Worm (Caenorhabditis elegans): Measurements from ENCODE around the gene nhr-270.

Gene nhr-270

DNA sequence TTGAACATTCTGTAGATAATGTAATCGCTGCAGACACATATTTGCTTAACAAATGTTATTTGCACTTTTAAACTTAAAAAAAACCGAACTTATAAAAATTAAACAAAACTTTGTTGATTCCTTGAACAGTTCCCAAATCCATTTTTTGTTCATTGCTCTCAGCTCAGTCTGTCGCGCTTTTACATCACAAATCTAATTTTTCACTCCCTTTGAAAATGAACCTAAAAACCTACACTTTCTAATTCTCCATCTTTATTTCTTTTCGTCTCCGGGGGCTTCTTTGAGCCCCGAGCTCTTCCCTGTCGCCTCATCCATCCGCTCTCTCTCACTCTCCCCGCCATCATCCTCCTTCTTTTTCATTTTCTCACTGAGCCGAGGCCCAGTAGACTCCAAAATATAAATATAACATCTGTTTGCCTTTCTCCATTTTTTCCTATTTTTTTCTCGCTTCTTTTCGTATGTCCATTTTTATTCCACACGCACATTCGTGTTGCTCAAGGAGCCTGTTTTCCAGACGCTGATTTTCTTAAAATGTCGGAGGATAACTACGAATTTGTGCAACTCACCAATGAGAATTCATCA is 5.8 kb upstream of the nhr-270 start, which contains the start of gene R13D11.4 (continued):
- TF ChIP-seq snu-23 (GFP tag; optimal IDR thresholded peaks at IDR 0.05), result peak; percentile 28
- TF ChIP-seq ceh-82 (tag; optimal IDR thresholded peaks at IDR 0.05), result peak in 1 of 3 experiments; percentile 39
- no peak for TF ChIP-seq nhr-77 (tag; optimal IDR thresholded peaks at IDR 0.05)
- peak; percentile 8 for TF ChIP-seq skn-1 (tag; optimal IDR thresholded peaks at IDR 0.05)
- no peak for TF ChIP-seq sup-37 (GFP tag; optimal IDR thresholded peaks at IDR 0.05)
- TF ChIP-seq nhr-84 (tag; optimal IDR thresholded peaks at IDR 0.05), result no peak
- no peak for TF ChIP-seq sox-4 (tag; optimal IDR thresholded peaks at IDR 0.05)
- TF ChIP-seq lir-3 (tag; optimal IDR thresholded peaks at IDR 0.05; ENCODE audit: poor library complexity), result no peak
- TF ChIP-seq ets-5 (GFP tag; IDR thresholded peaks at IDR 0.05), result no peak
- no peak for TF ChIP-seq sptf-1 (tag; optimal IDR thresholded peaks at IDR 0.05)
- TF ChIP-seq unc-62 (GFP tag; optimal IDR thresholded peaks at IDR 0.05), result no peak
- TF ChIP-seq pqm-1 (tag; optimal IDR thresholded peaks at IDR 0.05), result no peak
- no peak for TF ChIP-seq ama-1 (optimal IDR thresholded peaks at IDR 0.05)
- peak; percentile 46 for TF ChIP-seq dsc-1 (tag; optimal IDR thresholded peaks at IDR 0.05)
- TF ChIP-seq ces-1 (GFP tag; optimal IDR thresholded peaks at IDR 0.05), result peak; percentile 12
- TF ChIP-seq efl-1 (optimal IDR thresholded peaks at IDR 0.05), result peak in 1 of 2 experiments; percentile 2
- TF ChIP-seq efl-1 (GFP tag; optimal IDR thresholded peaks at IDR 0.05 in 1 of 2), result peak in 1 of 2 experiments; percentile 84
- no peak for TF ChIP-seq grh-1 (GFP tag; IDR thresholded peaks at IDR 0.05)
- TF ChIP-seq swsn-7 (tag; optimal IDR thresholded peaks at IDR 0.05), result peak; percentile 16

DNA sequence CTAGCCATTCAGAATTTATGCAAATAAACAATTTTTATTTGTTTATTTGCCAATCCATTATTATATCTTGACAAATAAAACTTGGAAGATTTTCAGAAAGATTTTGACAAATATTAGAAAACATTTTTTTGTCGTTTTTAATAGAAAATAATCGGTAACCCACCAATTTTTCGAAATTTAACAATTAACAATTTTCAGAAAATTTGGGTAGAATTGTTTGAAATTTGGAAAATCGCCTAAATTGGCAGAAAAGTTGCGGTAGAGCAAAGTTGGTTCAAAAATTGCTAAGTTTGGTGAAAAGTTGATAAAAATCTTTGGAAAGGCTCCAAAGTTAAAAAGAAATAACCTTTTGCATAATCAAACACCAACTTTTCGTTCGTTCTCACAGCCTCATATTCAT is 3.7 kb upstream of the nhr-270 start:
- no peak for TF ChIP-seq nhr-28 (tag; optimal IDR thresholded peaks at IDR 0.05)
- TF ChIP-seq lin-35 (GFP tag; optimal IDR thresholded peaks at IDR 0.05), result no peak
- no peak for TF ChIP-seq sox-4 (tag; optimal IDR thresholded peaks at IDR 0.05)
- no peak for TF ChIP-seq nhr-77 (tag; optimal IDR thresholded peaks at IDR 0.05)

DNA sequence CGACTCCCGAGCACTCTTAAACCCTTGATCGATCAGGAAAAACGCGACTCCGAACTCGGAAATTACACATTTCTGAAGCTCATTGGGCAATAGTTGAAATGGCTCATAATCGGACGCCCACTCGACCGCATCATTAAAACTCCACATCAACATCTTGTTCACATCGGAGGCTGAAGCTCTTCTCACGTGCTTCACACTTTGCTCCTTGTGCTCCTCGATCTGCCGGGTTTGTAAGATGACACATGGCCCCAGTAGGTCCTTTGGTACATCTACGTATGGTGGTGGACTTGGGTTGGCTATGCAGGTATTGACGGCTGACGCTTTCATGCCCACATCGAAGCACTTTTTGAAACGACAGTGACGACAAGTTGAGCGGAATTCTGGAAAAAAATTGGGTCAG is 1.1 kb downstream of the nhr-270 start:
- TF ChIP-seq hlh-17 (GFP tag; optimal IDR thresholded peaks at IDR 0.05; ENCODE audit: borderline replicate concordance), result no peak
- no peak for TF ChIP-seq alr-1 (tag; optimal IDR thresholded peaks at IDR 0.05; ENCODE audit: borderline replicate concordance)
- no peak for TF ChIP-seq nhr-85 (tag)
- TF ChIP-seq hpl-2 (GFP tag; optimal IDR thresholded peaks at IDR 0.05), result no peak
- TF ChIP-seq blmp-1 (tag; optimal IDR thresholded peaks at IDR 0.05), result no peak

DNA sequence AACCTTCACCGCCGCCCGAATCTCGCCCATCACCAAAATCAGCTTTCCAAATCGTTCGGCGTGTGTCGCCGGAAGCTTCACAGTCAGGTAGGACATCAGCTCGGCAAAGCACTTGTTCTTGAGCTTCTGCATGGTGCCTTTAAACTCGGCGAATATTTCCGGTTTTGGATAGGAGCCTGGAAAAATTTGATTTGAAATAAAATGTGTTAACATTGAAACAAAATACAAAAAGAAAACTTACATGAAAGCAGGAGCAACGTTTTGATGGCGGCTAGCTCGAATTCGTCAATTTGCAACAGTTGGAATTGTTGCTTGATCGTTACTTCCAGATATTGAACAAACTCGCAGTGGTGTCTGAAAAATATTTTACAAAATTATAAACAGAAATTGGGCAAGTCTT is 1.8 kb downstream of the nhr-270 start:
- TF ChIP-seq fkh-4 (tag; optimal IDR thresholded peaks at IDR 0.05; ENCODE audit: borderline replicate concordance), result no peak
- TF ChIP-seq sptf-1 (tag; optimal IDR thresholded peaks at IDR 0.05), result no peak
- no peak for TF ChIP-seq aha-1 (tag; optimal IDR thresholded peaks at IDR 0.05)
- no peak for TF ChIP-seq mep-1 (tag; optimal IDR thresholded peaks at IDR 0.05)
- no peak for TF ChIP-seq snu-23 (GFP tag; optimal IDR thresholded peaks at IDR 0.05)
- no peak for TF ChIP-seq lin-13 (GFP tag; optimal IDR thresholded peaks at IDR 0.05)

DNA sequence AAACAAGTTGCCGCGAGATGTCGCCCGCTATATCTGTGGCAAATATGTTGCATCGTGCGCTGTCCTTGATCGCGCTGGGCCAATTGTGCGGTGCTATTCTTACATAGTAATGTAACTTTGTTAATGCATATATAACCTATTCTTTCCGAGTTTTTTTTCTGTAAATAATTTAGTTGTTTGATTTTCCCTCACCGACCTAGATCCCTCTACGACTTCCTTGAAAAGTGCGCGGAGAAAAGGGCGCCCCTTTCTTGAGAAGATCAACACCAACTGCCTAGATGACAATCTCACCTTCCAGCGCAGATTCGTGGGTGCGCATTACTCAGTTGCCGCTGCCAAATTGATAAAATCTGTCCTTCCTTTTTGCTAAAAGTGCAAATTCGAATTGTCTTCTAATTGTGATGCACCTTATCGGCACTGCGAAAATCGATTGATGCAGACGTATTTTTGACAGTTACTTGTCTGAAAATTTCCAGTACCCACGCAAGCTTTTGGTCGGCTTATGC is 2.9 kb downstream of the nhr-270 start:
- TF ChIP-seq ceh-88 (GFP tag; IDR thresholded peaks at IDR 0.05) (no peak), irx-1 (tag; optimal IDR thresholded peaks at IDR 0.05) (no peak), elt-2 (tag; optimal IDR thresholded peaks at IDR 0.05) (no peak), zip-4 (GFP tag; optimal IDR thresholded peaks at IDR 0.05) (no peak), fkh-8 (tag; optimal IDR thresholded peaks at IDR 0.05) (no peak), rnt-1 (tag; optimal IDR thresholded peaks at IDR 0.05) (peak; percentile 36), pqm-1 (tag; optimal IDR thresholded peaks at IDR 0.05) (no peak), hlh-4 (tag; optimal IDR thresholded peaks at IDR 0.05) (no peak), zag-1 (tag; optimal IDR thresholded peaks at IDR 0.05) (no peak), nhr-47 (tag; optimal IDR thresholded peaks at IDR 0.05) (no peak), mep-1 (tag; optimal IDR thresholded peaks at IDR 0.05) (no peak), grh-1 (GFP tag; IDR thresholded peaks at IDR 0.05) (no peak), Y116A8C.19 (tag; optimal IDR thresholded peaks at IDR 0.05; ENCODE audit: borderline replicate concordance) (no peak), lin-14 (GFP tag; optimal IDR thresholded peaks at IDR 0.05) (peak; percentile 74), tlp-1 (tag; optimal IDR thresholded peaks at IDR 0.05) (no peak), ets-5 (GFP tag; IDR thresholded peaks at IDR 0.05) (no peak), unc-86 (tag; optimal IDR thresholded peaks at IDR 0.05) (no peak), unc-30 (tag; optimal IDR thresholded peaks at IDR 0.05) (no peak), ama-1 (optimal IDR thresholded peaks at IDR 0.05) (no peak), nhr-85 (tag) (peak; percentile 89), unc-98 (GFP tag; IDR thresholded peaks at IDR 0.05) (no peak), pag-3 (tag; optimal IDR thresholded peaks at IDR 0.05; ENCODE audit: borderline replicate concordance, insufficient read depth) (no peak)
